Worm (Caenorhabditis elegans): Measurements from ENCODE around the gene nhr-158.

nhr-158 gene

ce11 chrV:3854847-3855246, 19.1 kb downstream of the nhr-158 start, which contains the start of gene nhr-186:
Gene nhr-186, minus strand, starts transcription at chrV:3854947.
- TF ChIP-seq efl-1 (optimal IDR thresholded peaks at IDR 0.05) (no peak), efl-1 (GFP tag; optimal IDR thresholded peaks at IDR 0.05 in 1 of 2) (peak in 1 of 2 experiments; percentile 76), fkh-10 (GFP tag; optimal IDR thresholded peaks at IDR 0.05) (peak; percentile 6), nhr-237 (tag; optimal IDR thresholded peaks at IDR 0.05) (no peak)

- TF ChIP-seq lsy-2 (tag; optimal IDR thresholded peaks at IDR 0.05) = no peak
- no peak for TF ChIP-seq nhr-28 (tag; optimal IDR thresholded peaks at IDR 0.05)
- no peak for TF ChIP-seq unc-62 (GFP tag; optimal IDR thresholded peaks at IDR 0.05)
- no peak for TF ChIP-seq F16B12.6 (tag; optimal IDR thresholded peaks at IDR 0.05)
- peak; percentile 76 for TF ChIP-seq elt-2 (tag; optimal IDR thresholded peaks at IDR 0.05)
- no peak for TF ChIP-seq C34B4.2 (tag; optimal IDR thresholded peaks at IDR 0.05)
- no peak for TF ChIP-seq sup-37 (GFP tag; optimal IDR thresholded peaks at IDR 0.05)
- no peak for TF ChIP-seq sox-4 (tag; optimal IDR thresholded peaks at IDR 0.05)
These were observed 22.2 kb downstream of the nhr-158 start for ce11 chrV:3851760-3852159.

- TF ChIP-seq nhr-12 (tag; optimal IDR thresholded peaks at IDR 0.05) = no peak
- no peak for TF ChIP-seq dpl-1 (GFP tag; optimal IDR thresholded peaks at IDR 0.05)
- TF ChIP-seq xbp-1 (tag; optimal IDR thresholded peaks at IDR 0.05) = no peak
- TF ChIP-seq jun-1 (tag; optimal IDR thresholded peaks at IDR 0.05) = no peak
- TF ChIP-seq sptf-1 (tag; optimal IDR thresholded peaks at IDR 0.05) = no peak
- TF ChIP-seq mep-1 (tag; optimal IDR thresholded peaks at IDR 0.05) = no peak
- no peak for TF ChIP-seq fos-1 (tag; optimal IDR thresholded peaks at IDR 0.05)
- no peak for TF ChIP-seq nhr-28 (tag; optimal IDR thresholded peaks at IDR 0.05)
- TF ChIP-seq egl-13 (tag; optimal IDR thresholded peaks at IDR 0.05) = no peak
- TF ChIP-seq tbx-2 (tag; optimal IDR thresholded peaks at IDR 0.05) = no peak
- TF ChIP-seq aly-2 (tag; optimal IDR thresholded peaks at IDR 0.05) = no peak
These were observed 26.7 kb downstream of the nhr-158 start, which contains the start of gene nhr-185 for ce11 chrV:3847268-3847667. Gene nhr-185, minus strand, starts transcription at chrV:3847368.

ce11 chrV:3843926-3844325, 30.0 kb downstream of the nhr-158 start, which contains the start of gene ugt-32:
Gene ugt-32, minus strand, starts transcription at chrV:3844007.
- TF ChIP-seq elt-2 (tag; optimal IDR thresholded peaks at IDR 0.05) (peak; percentile 10), tbx-2 (tag; optimal IDR thresholded peaks at IDR 0.05) (no peak), elt-3 (tag; optimal IDR thresholded peaks at IDR 0.05) (peak in 1 of 6 experiments; percentile 0), ztf-11 (tag; optimal IDR thresholded peaks at IDR 0.05) (no peak), lin-35 (GFP tag; optimal IDR thresholded peaks at IDR 0.05) (no peak), efl-1 (optimal IDR thresholded peaks at IDR 0.05) (no peak), efl-1 (GFP tag; optimal IDR thresholded peaks at IDR 0.05 in 1 of 2) (peak in 1 of 2 experiments; percentile 37), ets-5 (GFP tag; IDR thresholded peaks at IDR 0.05) (no peak)

ce11 chrV:3841462-3841861, 32.5 kb downstream of the nhr-158 start:
- TF ChIP-seq nhr-76 (tag; optimal IDR thresholded peaks at IDR 0.05) = no peak
- no peak for TF ChIP-seq ceh-8 (GFP tag; optimal IDR thresholded peaks at IDR 0.05)
- no peak for TF ChIP-seq ceh-90 (tag; optimal IDR thresholded peaks at IDR 0.05)
- no peak for TF ChIP-seq egl-27 (tag; optimal IDR thresholded peaks at IDR 0.05)
- TF ChIP-seq elt-3 (tag; optimal IDR thresholded peaks at IDR 0.05) = peak in 1 of 6 experiments; percentile 0
- no peak for TF ChIP-seq xbp-1 (tag; optimal IDR thresholded peaks at IDR 0.05)
- no peak for TF ChIP-seq skn-1 (tag; optimal IDR thresholded peaks at IDR 0.05)
- no peak for TF ChIP-seq efl-1 (optimal IDR thresholded peaks at IDR 0.05)
- no peak for TF ChIP-seq efl-1 (GFP tag; optimal IDR thresholded peaks at IDR 0.05 in 1 of 2)
- no peak for TF ChIP-seq C34B4.2 (tag; optimal IDR thresholded peaks at IDR 0.05)
- TF ChIP-seq nhr-85 (tag) = peak; percentile 47
- no peak for TF ChIP-seq fos-1 (tag; optimal IDR thresholded peaks at IDR 0.05)

- TF ChIP-seq elt-2 (tag; optimal IDR thresholded peaks at IDR 0.05) = no peak
- no peak for TF ChIP-seq nhr-85 (tag)
- TF ChIP-seq aha-1 (tag; optimal IDR thresholded peaks at IDR 0.05) = no peak
- TF ChIP-seq mef-2 (tag; optimal IDR thresholded peaks at IDR 0.05) = no peak
- TF ChIP-seq nhr-28 (tag; optimal IDR thresholded peaks at IDR 0.05) = no peak
- no peak for TF ChIP-seq mep-1 (tag; optimal IDR thresholded peaks at IDR 0.05)
- TF ChIP-seq nhr-90 (tag; optimal IDR thresholded peaks at IDR 0.05; ENCODE audit: poor library complexity) = no peak
- no peak for TF ChIP-seq mdl-1 (tag; optimal IDR thresholded peaks at IDR 0.05)
- TF ChIP-seq lin-13 (GFP tag; optimal IDR thresholded peaks at IDR 0.05) = no peak
- TF ChIP-seq unc-86 (tag; optimal IDR thresholded peaks at IDR 0.05) = no peak
- TF ChIP-seq pqm-1 (tag; optimal IDR thresholded peaks at IDR 0.05) = no peak
- TF ChIP-seq pag-3 (tag; optimal IDR thresholded peaks at IDR 0.05; ENCODE audit: borderline replicate concordance, insufficient read depth) = no peak
- TF ChIP-seq vab-15 (tag; optimal IDR thresholded peaks at IDR 0.05) = no peak
- TF ChIP-seq ceh-63 (GFP tag; optimal IDR thresholded peaks at IDR 0.05) = no peak
- TF ChIP-seq nhr-47 (tag; optimal IDR thresholded peaks at IDR 0.05) = no peak
- TF ChIP-seq ama-1 (optimal IDR thresholded peaks at IDR 0.05) = no peak
These were observed 41.3 kb downstream of the nhr-158 start for ce11 chrV:3832661-3833060.
